Fruit fly (Drosophila melanogaster) whole organism, embryonic: ENCODE data around the gene sip1.
A peak's percentile ranks its signal among the peaks of the same experiment; 100 is the strongest.

Experiments used
- Atf3 ChIP-seq: fragments of 200-800 bp; sonication (Bioruptor generic); optimal IDR thresholded peaks from 3 replicates; lab custom pipeline; 2016; ENCODE audit warnings: missing biosample characterization, missing genetic modification characterization
- B-H2 ChIP-seq: fragments of 200-800 bp; sonication (Bioruptor generic); optimal IDR thresholded peaks from 2 replicates; lab custom pipeline; 2018; ENCODE audit warnings: missing biosample characterization, mild to moderate bottlenecking, missing genetic modification characterization
- CG1024 ChIP-seq: fragments of 200-800 bp; sonication (Bioruptor generic); IDR thresholded peaks from 2 replicates; pipeline ENCODE4 v1.3.6; 2022; ENCODE audit warnings: missing biosample characterization, missing genetic modification characterization
- CG11695 ChIP-seq: fragments of 200-800 bp; sonication (Bioruptor generic); IDR thresholded peaks from 3 replicates; pipeline ENCODE4 v1.3.6; 2022; ENCODE audit warnings: missing biosample characterization, missing genetic modification characterization
- CG12155 ChIP-seq: fragments of 200-800 bp; sonication (Bioruptor generic); optimal IDR thresholded peaks from 3 replicates; lab custom pipeline; 2016; ENCODE audit warnings: missing biosample characterization, missing genetic modification characterization
- CG1233 ChIP-seq: fragments of 200-800 bp; sonication (Bioruptor generic); optimal IDR thresholded peaks from 4 replicates; lab custom pipeline; 2018; ENCODE audit warnings: missing biosample characterization, mild to moderate bottlenecking, missing genetic modification characterization
- CG1602 ChIP-seq: fragments of 200-800 bp; sonication (Bioruptor generic); optimal IDR thresholded peaks from 3 replicates; lab custom pipeline; 2016; ENCODE audit warnings: missing biosample characterization, missing genetic modification characterization
- CG17328 ChIP-seq: fragments of 200-800 bp; sonication (Bioruptor generic); IDR thresholded peaks from 2 replicates; pipeline ENCODE4 v1.3.6; 2022; ENCODE audit warnings: missing biosample characterization, missing genetic modification characterization
- CG17361 ChIP-seq: fragments of 200-800 bp; sonication (Bioruptor generic); IDR thresholded peaks from 3 replicates; pipeline ENCODE4 v1.3.6; 2022; ENCODE audit warnings: missing biosample characterization, missing genetic modification characterization
- CG17829 ChIP-seq: fragments of 200-800 bp; optimal IDR thresholded peaks from 2 replicates; lab custom pipeline; 2019; ENCODE audit warnings: missing biosample characterization, mild to moderate bottlenecking, missing genetic modification characterization, moderate library complexity
- CG3065 ChIP-seq: fragments of 200-800 bp; sonication (Bioruptor generic); optimal IDR thresholded peaks from 2 replicates; lab custom pipeline; 2016; ENCODE audit warnings: missing biosample characterization, missing genetic modification characterization
- CG34376 ChIP-seq: fragments of 200-800 bp; sonication (Bioruptor generic); optimal IDR thresholded peaks from 2 replicates; lab custom pipeline; 2018; ENCODE audit warnings: missing biosample characterization, mild to moderate bottlenecking, missing genetic modification characterization
- CG6683 ChIP-seq: fragments of 200-800 bp; sonication (Bioruptor generic); optimal IDR thresholded peaks from 2 replicates; lab custom pipeline; 2017; ENCODE audit warnings: missing biosample characterization, mild to moderate bottlenecking, missing genetic modification characterization, missing genetic modification reagents
- CG7372 ChIP-seq: fragments of 200-800 bp; sonication (Bioruptor generic); IDR thresholded peaks from 2 replicates; pipeline ENCODE4 v1.3.6; 2022; ENCODE audit warnings: missing biosample characterization, missing genetic modification characterization
- CG7745 ChIP-seq: fragments of 200-800 bp; sonication (Bioruptor generic); optimal IDR thresholded peaks from 2 replicates; lab custom pipeline; 2018; ENCODE audit warnings: missing biosample characterization, mild to moderate bottlenecking, missing genetic modification characterization, moderate library complexity
- CG8944 ChIP-seq: fragments of 200-800 bp; sonication (Bioruptor generic); optimal IDR thresholded peaks from 3 replicates; lab custom pipeline; 2016; ENCODE audit warnings: missing biosample characterization, missing genetic modification characterization
- CG9609 ChIP-seq: fragments of 200-800 bp; sonication (Bioruptor generic); optimal IDR thresholded peaks from 3 replicates; lab custom pipeline; 2016; ENCODE audit warnings: missing biosample characterization, missing genetic modification characterization
- CG9932 ChIP-seq: fragments of 200-800 bp; sonication (Bioruptor generic); IDR thresholded peaks from 2 replicates; pipeline ENCODE4 v1.3.6; 2022; ENCODE audit warnings: missing biosample characterization, missing genetic modification characterization
- Chrac-16 ChIP-seq: fragments of 200-800 bp; sonication (Bioruptor generic); optimal IDR thresholded peaks from 3 replicates; lab custom pipeline; 2016; ENCODE audit warnings: missing biosample characterization, missing genetic modification characterization
- Ets97D ChIP-seq: fragments of 200-800 bp; sonication (Bioruptor generic); optimal IDR thresholded peaks from 3 replicates; lab custom pipeline; 2016; ENCODE audit warnings: missing biosample characterization, missing genetic modification characterization
- H2.0 ChIP-seq: fragments of 200-800 bp; sonication (Bioruptor generic); IDR thresholded peaks from 2 replicates; pipeline ENCODE4 v1.3.6; 2022; ENCODE audit warnings: missing biosample characterization, missing genetic modification characterization
- HLHmδ ChIP-seq: fragments of 200-800 bp; sonication (Bioruptor generic); optimal IDR thresholded peaks from 2 replicates; lab custom pipeline; 2018; ENCODE audit warnings: missing biosample characterization, mild to moderate bottlenecking, missing genetic modification characterization, moderate library complexity
- Hr39 ChIP-seq: fragments of >200 bp; optimal IDR thresholded peaks from 2 replicates; lab custom pipeline; 2017
- MBD-R2 ChIP-seq: fragments of 200-800 bp; sonication (Bioruptor generic); IDR thresholded peaks from 2 replicates; pipeline ENCODE4 v1.3.6; 2022; ENCODE audit warnings: missing biosample characterization, missing genetic modification characterization
- Neu2 ChIP-seq: fragments of 200-800 bp; sonication (Bioruptor generic); optimal IDR thresholded peaks from 3 replicates; lab custom pipeline; 2016; ENCODE audit warnings: missing biosample characterization, missing genetic modification characterization, borderline replicate concordance
- Pdp1 ChIP-seq, 2 experiments: fragments of 200-800 bp; sonication (Bioruptor generic); optimal IDR thresholded peaks; 3 replicates each; lab custom pipeline; 2016; ENCODE audit warnings: missing biosample characterization in 2 of 2, missing genetic modification characterization in 2 of 2, mild to moderate bottlenecking in 1 of 2, moderate library complexity in 1 of 2
- Rx ChIP-seq: fragments of 200-800 bp; sonication (Bioruptor generic); IDR thresholded peaks from 2 replicates; pipeline ENCODE4 v1.3.6; 2022; ENCODE audit warnings: missing biosample characterization, missing genetic modification characterization
- Scr ChIP-seq: fragments of 200-800 bp; sonication (Bioruptor generic); IDR thresholded peaks from 2 replicates; pipeline ENCODE4 v1.3.6; 2022; ENCODE audit warnings: missing biosample characterization, missing genetic modification characterization; ENCODE audit not compliant: partially characterized antibody
- Trl ChIP-seq, 3 experiments: fragments of >200 bp in 2 of 3; fragments of 200-800 bp in 1 of 3; sonication (Bioruptor generic) in 1 of 3; optimal IDR thresholded peaks; 2 replicates in 1 of 3; 3 replicates in 2 of 3; lab custom pipeline; 2016 to 2017; ENCODE audit warnings: missing biosample characterization in 1 of 3, missing genetic modification characterization in 1 of 3
- ato ChIP-seq: fragments of 200-800 bp; sonication (Bioruptor generic); IDR thresholded peaks from 2 replicates; pipeline ENCODE4 v1.3.6; 2022; ENCODE audit warnings: missing biosample characterization, missing genetic modification characterization; ENCODE audit not compliant: partially characterized antibody
- br ChIP-seq: fragments of >200 bp; optimal IDR thresholded peaks from 2 replicates; lab custom pipeline; 2017
- crol ChIP-seq: fragments of 200-800 bp; sonication (Bioruptor generic); IDR thresholded peaks from 2 replicates; pipeline ENCODE4 v1.3.6; 2022; ENCODE audit warnings: missing biosample characterization, missing genetic modification characterization
- dimm ChIP-seq: fragments of 200-800 bp; sonication (Bioruptor generic); IDR thresholded peaks from 2 replicates; pipeline ENCODE4 v1.3.6; 2022; ENCODE audit warnings: missing biosample characterization, missing genetic modification characterization
- ewg ChIP-seq: fragments of 200-800 bp; sonication (Bioruptor generic); optimal IDR thresholded peaks from 3 replicates; lab custom pipeline; 2017; ENCODE audit warnings: mild to moderate bottlenecking, missing biosample characterization, missing genetic modification reagents, missing genetic modification characterization
- exex ChIP-seq: fragments of 200-800 bp; sonication (Bioruptor generic); optimal IDR thresholded peaks from 4 replicates; lab custom pipeline; 2018; ENCODE audit warnings: missing biosample characterization, mild to moderate bottlenecking, missing genetic modification characterization, moderate library complexity
- fd96Cb ChIP-seq: fragments of 200-800 bp; sonication (Bioruptor generic); optimal IDR thresholded peaks from 2 replicates; lab custom pipeline; 2018; ENCODE audit warnings: missing biosample characterization, mild to moderate bottlenecking, missing genetic modification characterization, moderate library complexity
- ftz-f1 ChIP-seq: fragments of 200-800 bp; sonication (Bioruptor generic); optimal IDR thresholded peaks from 2 replicates; lab custom pipeline; 2016; ENCODE audit warnings: missing biosample characterization, missing genetic modification characterization
- fu2 ChIP-seq: fragments of 200-800 bp; sonication (Bioruptor generic); optimal IDR thresholded peaks from 2 replicates; lab custom pipeline; 2016; ENCODE audit warnings: missing biosample characterization, missing genetic modification characterization
- ham ChIP-seq: fragments of 200-800 bp; sonication (Bioruptor generic); IDR thresholded peaks from 2 replicates; pipeline ENCODE4 v1.3.6; 2022; ENCODE audit warnings: missing biosample characterization, missing genetic modification characterization
- jigr1 ChIP-seq: fragments of 200-800 bp; sonication (Bioruptor generic); IDR thresholded peaks from 3 replicates; pipeline ENCODE4 v1.3.6; 2022; ENCODE audit warnings: missing biosample characterization, missing genetic modification characterization
- lbe ChIP-seq: fragments of 200-800 bp; sonication (Bioruptor generic); optimal IDR thresholded peaks from 2 replicates; lab custom pipeline; 2016; ENCODE audit warnings: missing biosample characterization, mild to moderate bottlenecking, missing genetic modification characterization
- mam ChIP-seq: fragments of 200-800 bp; sonication (Bioruptor generic); optimal IDR thresholded peaks from 3 replicates; lab custom pipeline; 2016; ENCODE audit warnings: missing biosample characterization, missing genetic modification characterization
- nmo ChIP-seq: fragments of 200-800 bp; sonication (Bioruptor generic); optimal IDR thresholded peaks from 2 replicates; lab custom pipeline; 2018; ENCODE audit warnings: missing biosample characterization, mild to moderate bottlenecking, missing genetic modification characterization, moderate library complexity
- pb ChIP-seq: fragments of 200-800 bp; sonication (Bioruptor generic); optimal IDR thresholded peaks from 3 replicates; lab custom pipeline; 2016; ENCODE audit warnings: missing biosample characterization, missing genetic modification characterization
- pzg ChIP-seq: fragments of 200-800 bp; sonication (Bioruptor generic); optimal IDR thresholded peaks from 3 replicates; lab custom pipeline; 2018; ENCODE audit warnings: missing biosample characterization, mild to moderate bottlenecking, missing genetic modification characterization, moderate library complexity
- row ChIP-seq: fragments of 200-800 bp; sonication (Bioruptor generic); IDR thresholded peaks from 3 replicates; pipeline ENCODE4 v1.3.6; 2022; ENCODE audit warnings: missing biosample characterization, missing genetic modification characterization
- sc ChIP-seq, 3 experiments: fragments of >200 bp in 2 of 3; fragments of 200-800 bp in 1 of 3; sonication (Bioruptor generic) in 1 of 3; optimal IDR thresholded peaks; 2 replicates in 2 of 3; 3 replicates in 1 of 3; lab custom pipeline; 2017; ENCODE audit warnings: mild to moderate bottlenecking in 1 of 3, missing biosample characterization in 1 of 3, missing genetic modification characterization in 1 of 3, missing genetic modification reagents in 1 of 3
- tna ChIP-seq: fragments of 200-800 bp; sonication (Bioruptor generic); IDR thresholded peaks from 2 replicates; pipeline ENCODE4 v1.3.6; 2022; ENCODE audit warnings: missing biosample characterization, missing genetic modification characterization; ENCODE audit not compliant: partially characterized antibody
- tx ChIP-seq: fragments of 200-800 bp; sonication (Bioruptor generic); optimal IDR thresholded peaks from 2 replicates; lab custom pipeline; 2016; ENCODE audit warnings: missing biosample characterization, missing genetic modification characterization
- vfl ChIP-seq: fragments of 200-800 bp; sonication (Bioruptor generic); optimal IDR thresholded peaks from 2 replicates; lab custom pipeline; 2016; ENCODE audit warnings: missing biosample characterization, missing genetic modification characterization
- zfh1 ChIP-seq: fragments of 200-800 bp; sonication (Bioruptor generic); IDR thresholded peaks from 3 replicates; pipeline ENCODE4 v1.3.6; 2022; ENCODE audit warnings: missing biosample characterization, missing genetic modification characterization

Gene sip1

dm6 chr2L:5771179-5771578 is 50.3 kb downstream of the sip1 start (continued):
- peak; percentile 48 for TF ChIP-seq CG17829 (tag; lab: Kevin White, UChicago)
- TF ChIP-seq CG7372, result no peak
- TF ChIP-seq pzg (GFP tag; lab: Kevin White, UChicago), result no peak
- no peak for TF ChIP-seq ftz-f1 (GFP tag; lab: Kevin White, UChicago)
- TF ChIP-seq B-H2, result peak; percentile 31
- TF ChIP-seq HLHmδ, result no peak
- no peak for TF ChIP-seq nmo
- TF ChIP-seq lbe (GFP tag; lab: Kevin White, UChicago), result no peak
- TF ChIP-seq tx (GFP tag; lab: Kevin White, UChicago), result no peak
- peak; percentile 18; the same call in 1 of the 2 replicates for TF ChIP-seq Rx (GFP tag; lab: Robert Waterston, UW)
- peak; percentile 4 to 40 for TF ChIP-seq Pdp1 (GFP tag; optimal IDR thresholded peaks at IDR 0.05; lab: Kevin White, UChicago)
- peak; percentile 39 for TF ChIP-seq CG1233 (GFP tag; lab: Kevin White, UChicago)
- 0 out of 2 replicates have a peak, but pooled peaks have one; percentile 4 for TF ChIP-seq CG1024 (GFP tag; lab: Robert Waterston, UW)
- no peak for TF ChIP-seq ham (GFP tag; lab: Robert Waterston, UW)
- TF ChIP-seq Chrac-16 (GFP tag; lab: Kevin White, UChicago), result peak; percentile 69
- TF ChIP-seq Ets97D (GFP tag; lab: Kevin White, UChicago), result no peak
- no peak for TF ChIP-seq ewg (GFP tag; lab: Kevin White, UChicago)
- TF ChIP-seq CG3065, result peak; percentile 38
- peak; percentile 32 for TF ChIP-seq CG1602 (GFP tag; lab: Kevin White, UChicago)
- TF ChIP-seq Hr39, result no peak
- TF ChIP-seq Trl (optimal IDR thresholded peaks at IDR 0.05; lab: Kevin White, UChicago), result no peak
- TF ChIP-seq Trl (GFP tag; optimal IDR thresholded peaks at IDR 0.05; lab: Kevin White, UChicago), result peak; percentile 13
- peak; percentile 16; the same call in 1 of the 2 replicates for TF ChIP-seq MBD-R2 (GFP tag; lab: Robert Waterston, UW)
- TF ChIP-seq CG11695 (GFP tag; lab: Robert Waterston, UW), result no peak
- no peak for TF ChIP-seq dimm (GFP tag; lab: Robert Waterston, UW)
- peak; percentile 39; the same call in 1 of the 2 replicates for TF ChIP-seq tna
- TF ChIP-seq Atf3 (GFP tag; lab: Kevin White, UChicago), result no peak
- peak; percentile 1 for TF ChIP-seq CG9609 (GFP tag; lab: Kevin White, UChicago)
- 0 out of 2 replicates have a peak, but pooled peaks have one; percentile 30 for TF ChIP-seq Scr (GFP tag; lab: Robert Waterston, UW)
- TF ChIP-seq CG17328, result 0 out of 2 replicates have a peak, but pooled peaks have one; percentile 9
- peak; percentile 50; the same call in 2 of the 3 replicates for TF ChIP-seq zfh1 (GFP tag; lab: Robert Waterston, UW)
- 0 out of 2 replicates have a peak, but pooled peaks have one; percentile 29 for TF ChIP-seq H2.0 (GFP tag; lab: Robert Waterston, UW)
- peak; percentile 55 for TF ChIP-seq ato
- TF ChIP-seq fu2 (GFP tag; lab: Kevin White, UChicago), result no peak
- TF ChIP-seq Neu2 (GFP tag; lab: Kevin White, UChicago), result no peak
- TF ChIP-seq mam (GFP tag; lab: Kevin White, UChicago), result peak; percentile 32
- peak; percentile 54; the same call in 2 of the 3 replicates for TF ChIP-seq CG17361 (GFP tag; lab: Robert Waterston, UW)
- no peak for TF ChIP-seq fd96Cb (tag; lab: Kevin White, UChicago)
- TF ChIP-seq crol (GFP tag; lab: Robert Waterston, UW), result no peak
- TF ChIP-seq exex, result no peak
- no peak for TF ChIP-seq vfl (GFP tag; lab: Kevin White, UChicago)
- TF ChIP-seq CG34376 (GFP tag; lab: Kevin White, UChicago), result no peak
- no peak for TF ChIP-seq sc (optimal IDR thresholded peaks at IDR 0.05; lab: Kevin White, UChicago)
- TF ChIP-seq sc (GFP tag; optimal IDR thresholded peaks at IDR 0.05; lab: Kevin White, UChicago), result no peak
- no peak for TF ChIP-seq jigr1 (GFP tag; lab: Robert Waterston, UW)
- no peak for TF ChIP-seq CG6683 (GFP tag; lab: Kevin White, UChicago)
- no peak for TF ChIP-seq br (lab: Kevin White, UChicago)
- no peak for TF ChIP-seq CG7745
- no peak for TF ChIP-seq CG12155 (GFP tag; lab: Kevin White, UChicago)
- TF ChIP-seq CG9932 (GFP tag; lab: Robert Waterston, UW), result peak; percentile 79
- TF ChIP-seq pb, result no peak
- peak; percentile 26 for TF ChIP-seq CG8944 (GFP tag; lab: Kevin White, UChicago)
- no peak for TF ChIP-seq row
